Worm (Caenorhabditis elegans) whole organism, mixed stage, embryonic: Measurements from ENCODE around the gene bkip-1.

Source experiments
- ceh-39 ChIP-seq: fragments of 150-350 bp; optimal IDR thresholded peaks from 2 replicates; lab custom pipeline; 2014; ENCODE audit warnings: missing biosample characterization, missing genetic modification characterization
- elt-3 ChIP-seq: fragments of 150-350 bp; optimal IDR thresholded peaks from 2 replicates; lab custom pipeline; 2014; ENCODE audit warnings: missing biosample characterization, missing genetic modification characterization
- hlh-1 ChIP-seq: fragments of 150-350 bp; optimal IDR thresholded peaks from 2 replicates; lab custom pipeline; 2014; ENCODE audit warnings: missing biosample characterization, missing genetic modification reagents, missing genetic modification characterization
- lsy-2 ChIP-seq: fragments of 150-350 bp; optimal IDR thresholded peaks from 2 replicates; lab custom pipeline; 2014; ENCODE audit warnings: missing biosample characterization, missing genetic modification characterization
- mep-1 ChIP-seq: fragments of 150-350 bp; optimal IDR thresholded peaks from 2 replicates; lab custom pipeline; 2017; ENCODE audit warnings: missing biosample characterization, missing genetic modification reagents, missing genetic modification characterization, inconsistent platforms
- nhr-12 ChIP-seq: fragments of 150-350 bp; optimal IDR thresholded peaks from 2 replicates; lab custom pipeline; 2014; ENCODE audit warnings: missing biosample characterization, missing genetic modification characterization
- nhr-237 ChIP-seq: fragments of 150-350 bp; optimal IDR thresholded peaks from 2 replicates; lab custom pipeline; 2014; ENCODE audit warnings: missing biosample characterization, missing genetic modification characterization
- nhr-76 ChIP-seq: sonication (generic microtip); optimal IDR thresholded peaks from 2 replicates; lab custom pipeline; 2017; ENCODE audit warnings: missing biosample characterization, missing genetic modification characterization
- snpc-4 ChIP-seq: fragments of 150-350 bp; optimal IDR thresholded peaks from 2 replicates; lab custom pipeline; 2014; ENCODE audit warnings: missing biosample characterization, missing genetic modification characterization
- unc-62 ChIP-seq: fragments of 150-350 bp; optimal IDR thresholded peaks from 2 replicates; lab custom pipeline; 2014; ENCODE audit warnings: missing biosample characterization, missing genetic modification reagents, missing genetic modification characterization

- TF ChIP-seq unc-62 (no peak), nhr-12 (no peak), ceh-39 (tag; lab: Kevin White, UChicago) (no peak), elt-3 (tag; lab: Kevin White, UChicago) (no peak), snpc-4 (no peak), lsy-2 (tag; lab: Kevin White, UChicago) (no peak), mep-1 (no peak), hlh-1 (tag; lab: Kevin White, UChicago) (no peak), nhr-237 (tag; lab: Kevin White, UChicago) (no peak), nhr-76 (tag; lab: Kevin White, UChicago) (no peak)
These were observed 4.2 kb upstream of the bkip-1 start for ce11 chrII:14096814-14097213.
